Worm (Caenorhabditis elegans) whole organism, L1 larva: ENCODE results near the gene cutl-29.

Source experiments
- F16B12.6 ChIP-seq: fragments of 150-350 bp; optimal IDR thresholded peaks from 2 replicates; lab custom pipeline; 2014; ENCODE audit warnings: missing biosample characterization, missing genetic modification characterization
- Y116A8C.19 ChIP-seq: sonication (generic microtip); optimal IDR thresholded peaks from 2 replicates; lab custom pipeline; 2016; ENCODE audit warnings: missing compliant biosample characterization, missing genetic modification characterization, borderline replicate concordance
- alr-1 ChIP-seq: fragments of 200-800 bp; sonication (Bioruptor generic); optimal IDR thresholded peaks from 2 replicates; lab custom pipeline; 2018; ENCODE audit warnings: borderline replicate concordance, mild to moderate bottlenecking, missing genetic modification characterization, missing compliant biosample characterization
- aly-2 ChIP-seq: fragments of 150-350 bp; optimal IDR thresholded peaks from 2 replicates; lab custom pipeline; 2014; ENCODE audit warnings: missing biosample characterization, missing genetic modification characterization
- ama-1 ChIP-seq: fragments of 150-350 bp; optimal IDR thresholded peaks from 2 replicates; lab custom pipeline; 2014
- blmp-1 ChIP-seq: fragments of 150-350 bp; optimal IDR thresholded peaks from 2 replicates; lab custom pipeline; 2014; ENCODE audit warnings: missing biosample characterization, missing genetic modification characterization
- ceh-8 ChIP-seq: fragments of 200-800 bp; sonication (Bioruptor generic); optimal IDR thresholded peaks from 2 replicates; lab custom pipeline; 2018; ENCODE audit warnings: mild to moderate bottlenecking, missing genetic modification characterization, moderate library complexity, missing compliant biosample characterization
- ceh-82 ChIP-seq, 3 experiments: fragments of 150-350 bp in 1 of 3; sonication (generic microtip) in 2 of 3; optimal IDR thresholded peaks; 2 replicates each; lab custom pipeline; 2014 to 2017; ENCODE audit warnings: missing biosample characterization in 3 of 3, missing genetic modification characterization in 3 of 3
- ceh-88 ChIP-seq: fragments of 200-800 bp; sonication (Bioruptor generic); IDR thresholded peaks from 2 replicates; pipeline ENCODE4 v1.3.6; 2022; ENCODE audit warnings: missing genetic modification characterization, missing compliant biosample characterization
- dpl-1 ChIP-seq, 3 experiments: fragments of 150-350 bp in 2 of 3; sonication (generic microtip) in 1 of 3; optimal IDR thresholded peaks; 2 replicates each; lab custom pipeline; 2014 to 2017; ENCODE audit warnings: missing biosample characterization in 3 of 3, missing genetic modification characterization in 3 of 3, missing genetic modification reagents in 3 of 3
- efl-1 ChIP-seq, 4 experiments: fragments of 150-350 bp; optimal IDR thresholded peaks in 3 of 4; peaks in 1 of 4; 1 replicate in 1 of 4; 2 replicates in 3 of 4; lab custom pipeline; 2014; ENCODE audit warnings: missing biosample characterization in 2 of 4, missing genetic modification characterization in 2 of 4, missing genetic modification reagents in 2 of 4
- elt-2 ChIP-seq: sonication (generic microtip); optimal IDR thresholded peaks from 2 replicates; lab custom pipeline; 2016; ENCODE audit warnings: missing genetic modification characterization, mild to moderate bottlenecking, inconsistent platforms, missing compliant biosample characterization, missing genetic modification reagents
- elt-3 ChIP-seq, 6 experiments: fragments of 150-350 bp in 1 of 6; sonication (generic microtip); optimal IDR thresholded peaks; 2 replicates each; lab custom pipeline; 2017 to 2018; ENCODE audit warnings: missing biosample characterization in 6 of 6, missing genetic modification characterization in 6 of 6, inconsistent platforms in 1 of 6
- fkh-4 ChIP-seq: sonication (generic microtip); optimal IDR thresholded peaks from 2 replicates; lab custom pipeline; 2016; ENCODE audit warnings: missing compliant biosample characterization, missing genetic modification characterization, borderline replicate concordance
- fos-1 ChIP-seq: fragments of 150-350 bp; optimal IDR thresholded peaks from 2 replicates; lab custom pipeline; 2014; ENCODE audit warnings: missing biosample characterization, missing genetic modification characterization
- grh-1 ChIP-seq: fragments of 200-800 bp; sonication (Bioruptor generic); IDR thresholded peaks from 2 replicates; pipeline ENCODE4 v1.3.6; 2022; ENCODE audit warnings: missing genetic modification reagents, missing genetic modification characterization, missing compliant biosample characterization
- hlh-17 ChIP-seq: fragments of 200-800 bp; sonication (Bioruptor generic); optimal IDR thresholded peaks from 2 replicates; lab custom pipeline; 2018; ENCODE audit warnings: missing genetic modification characterization, mild to moderate bottlenecking, missing compliant biosample characterization, moderate library complexity, borderline replicate concordance
- hpl-2 ChIP-seq: fragments of 150-350 bp; optimal IDR thresholded peaks from 2 replicates; lab custom pipeline; 2014; ENCODE audit warnings: missing biosample characterization, missing genetic modification reagents, missing genetic modification characterization
- lin-13 ChIP-seq: fragments of 150-350 bp; optimal IDR thresholded peaks from 2 replicates; lab custom pipeline; 2014; ENCODE audit warnings: missing biosample characterization, missing genetic modification reagents, missing genetic modification characterization
- lin-14 ChIP-seq: fragments of 200-800 bp; sonication (Bioruptor generic); optimal IDR thresholded peaks from 2 replicates; lab custom pipeline; 2018; ENCODE audit warnings: mild to moderate bottlenecking, missing genetic modification characterization, moderate library complexity, missing compliant biosample characterization
- lin-15B ChIP-seq: fragments of 150-350 bp; sonication (generic microtip); optimal IDR thresholded peaks from 3 replicates; lab custom pipeline; 2014; ENCODE audit warnings: missing biosample characterization, missing genetic modification characterization
- lin-35 ChIP-seq, 2 experiments: fragments of 150-350 bp; optimal IDR thresholded peaks; 2 replicates each; lab custom pipeline; 2014; ENCODE audit warnings: missing biosample characterization in 2 of 2, missing genetic modification characterization in 2 of 2, missing genetic modification reagents in 2 of 2
- lin-39 ChIP-seq: fragments of 150-350 bp; optimal IDR thresholded peaks from 2 replicates; lab custom pipeline; 2014; ENCODE audit warnings: missing biosample characterization, missing genetic modification reagents, missing genetic modification characterization
- lir-3 ChIP-seq: sonication (generic microtip); optimal IDR thresholded peaks from 2 replicates; lab custom pipeline; 2016; ENCODE audit warnings: mild to moderate bottlenecking, missing genetic modification characterization, moderate library complexity, missing compliant biosample characterization; ENCODE audit not compliant: poor library complexity
- lsy-2 ChIP-seq, 2 experiments: fragments of 150-350 bp; optimal IDR thresholded peaks; 2 replicates each; lab custom pipeline; 2014; ENCODE audit warnings: missing biosample characterization in 2 of 2, missing genetic modification characterization in 2 of 2
- mdl-1 ChIP-seq, 2 experiments: fragments of 150-350 bp; optimal IDR thresholded peaks; 2 replicates each; lab custom pipeline; 2014 to 2017; ENCODE audit warnings: missing biosample characterization in 2 of 2, missing genetic modification characterization in 2 of 2, inconsistent platforms in 1 of 2
- mef-2 ChIP-seq: fragments of 150-350 bp; optimal IDR thresholded peaks from 2 replicates; lab custom pipeline; 2014; ENCODE audit warnings: missing biosample characterization, missing genetic modification characterization
- mep-1 ChIP-seq: fragments of 150-350 bp; optimal IDR thresholded peaks from 2 replicates; lab custom pipeline; 2014; ENCODE audit warnings: missing biosample characterization, missing genetic modification characterization
- nhr-12 ChIP-seq: sonication (generic microtip); optimal IDR thresholded peaks from 2 replicates; lab custom pipeline; 2017; ENCODE audit warnings: missing biosample characterization, missing genetic modification characterization
- nhr-19 ChIP-seq: fragments of 200-800 bp; sonication (Bioruptor generic); conservative IDR thresholded peaks from 2 replicates; pipeline ENCODE4 v1.3.6; 2022; ENCODE audit warnings: missing genetic modification characterization, missing compliant biosample characterization
- nhr-20 ChIP-seq: sonication (generic microtip); optimal IDR thresholded peaks from 2 replicates; lab custom pipeline; 2016; ENCODE audit warnings: mild to moderate bottlenecking, missing genetic modification characterization, missing compliant biosample characterization
- nhr-28 ChIP-seq: fragments of 150-350 bp; optimal IDR thresholded peaks from 2 replicates; lab custom pipeline; 2014; ENCODE audit warnings: missing biosample characterization, missing genetic modification characterization
- nhr-47 ChIP-seq: sonication (generic microtip); optimal IDR thresholded peaks from 2 replicates; lab custom pipeline; 2016; ENCODE audit warnings: mild to moderate bottlenecking, missing genetic modification characterization, moderate library complexity, missing compliant biosample characterization
- nhr-71 ChIP-seq: sonication (generic microtip); optimal IDR thresholded peaks from 2 replicates; lab custom pipeline; 2016; ENCODE audit warnings: mild to moderate bottlenecking, missing genetic modification characterization, moderate library complexity, missing compliant biosample characterization
- nhr-85 ChIP-seq: sonication (generic microtip); peaks from one replicate; lab custom pipeline; 2016; ENCODE audit warnings: missing genetic modification characterization, inconsistent platforms, missing compliant biosample characterization
- nhr-90 ChIP-seq: sonication (generic microtip); optimal IDR thresholded peaks from 2 replicates; lab custom pipeline; 2016; ENCODE audit warnings: mild to moderate bottlenecking, missing genetic modification characterization, missing compliant biosample characterization; ENCODE audit not compliant: poor library complexity
- pag-3 ChIP-seq: sonication (generic microtip); optimal IDR thresholded peaks from 2 replicates; lab custom pipeline; 2017; ENCODE audit warnings: missing genetic modification characterization, mild to moderate bottlenecking, missing compliant biosample characterization, antibody characterized with exemption, borderline replicate concordance; ENCODE audit not compliant: insufficient read depth
- rnt-1 ChIP-seq: sonication (generic microtip); optimal IDR thresholded peaks from 2 replicates; lab custom pipeline; 2016; ENCODE audit warnings: mild to moderate bottlenecking, missing genetic modification characterization, moderate library complexity, missing compliant biosample characterization
- skn-1 ChIP-seq: fragments of 150-350 bp; optimal IDR thresholded peaks from 2 replicates; lab custom pipeline; 2014; ENCODE audit warnings: missing biosample characterization, missing genetic modification characterization
- snu-23 ChIP-seq: sonication (generic microtip); optimal IDR thresholded peaks from 2 replicates; lab custom pipeline; 2016; ENCODE audit warnings: missing genetic modification characterization, missing compliant biosample characterization
- tbx-2 ChIP-seq: sonication (generic microtip); optimal IDR thresholded peaks from 2 replicates; lab custom pipeline; 2016; ENCODE audit warnings: missing genetic modification characterization, missing compliant biosample characterization
- tlp-1 ChIP-seq: fragments of 150-350 bp; optimal IDR thresholded peaks from 2 replicates; lab custom pipeline; 2014; ENCODE audit warnings: missing biosample characterization, missing genetic modification characterization
- unc-30 ChIP-seq: sonication (generic microtip); optimal IDR thresholded peaks from 2 replicates; lab custom pipeline; 2017; ENCODE audit warnings: missing biosample characterization, missing genetic modification characterization
- unc-86 ChIP-seq: sonication (generic microtip); optimal IDR thresholded peaks from 2 replicates; lab custom pipeline; 2016; ENCODE audit warnings: missing genetic modification characterization, missing compliant biosample characterization
- unc-98 ChIP-seq: fragments of 200-800 bp; sonication (Bioruptor generic); IDR thresholded peaks from 2 replicates; pipeline ENCODE4 v1.3.6; 2022; ENCODE audit warnings: missing genetic modification characterization, missing compliant biosample characterization
- vab-15 ChIP-seq: sonication (generic microtip); optimal IDR thresholded peaks from 2 replicates; lab custom pipeline; 2017; ENCODE audit warnings: missing genotype, mild to moderate bottlenecking, missing genetic modification characterization, missing compliant biosample characterization

cutl-29 gene

ce11 chrX:8238639-8239055 lies 32.2 kb downstream of the cutl-29 start:
- TF ChIP-seq ceh-82 (tag; optimal IDR thresholded peaks at IDR 0.05; lab: Kevin White, UChicago) (no peak), lin-35 (GFP tag; optimal IDR thresholded peaks at IDR 0.05; lab: Kevin White, UChicago) (peak; percentile 31 to 63), lir-3 (tag; lab: Kevin White, UChicago) (peak; percentile 3), lin-13 (GFP tag; lab: Kevin White, UChicago) (peak; percentile 7), nhr-20 (tag; lab: Kevin White, UChicago) (peak; percentile 85), nhr-85 (peak; percentile 98), hpl-2 (no peak), grh-1 (GFP tag; lab: Robert Waterston, UW) (peak; percentile 91), tlp-1 (tag; lab: Kevin White, UChicago) (peak; percentile 38), rnt-1 (tag; lab: Kevin White, UChicago) (no peak), dpl-1 (GFP tag; optimal IDR thresholded peaks at IDR 0.05; lab: Kevin White, UChicago) (peak in 1 of 3 experiments; percentile 23), nhr-90 (tag; lab: Kevin White, UChicago) (peak; percentile 79), nhr-19 (peak; percentile 38; the same call in 1 of the 2 replicates), lin-14 (GFP tag; lab: Kevin White, UChicago) (peak; percentile 84), mdl-1 (tag; optimal IDR thresholded peaks at IDR 0.05; lab: Kevin White, UChicago) (peak in 1 of 2 experiments; percentile 81), nhr-12 (no peak), efl-1 (optimal IDR thresholded peaks at IDR 0.05; lab: Kevin White, UChicago) (peak in 1 of 2 experiments; percentile 26), efl-1 (GFP tag; optimal IDR thresholded peaks at IDR 0.05 in 1 of 2; lab: Kevin White, UChicago) (peak in 1 of 2 experiments; percentile 94), unc-98 (no peak), Y116A8C.19 (tag; lab: Kevin White, UChicago) (no peak), vab-15 (tag; lab: Kevin White, UChicago) (peak; percentile 66), nhr-71 (tag; lab: Kevin White, UChicago) (peak; percentile 80), skn-1 (peak; percentile 35), blmp-1 (tag; lab: Kevin White, UChicago) (peak; percentile 72), lsy-2 (tag; optimal IDR thresholded peaks at IDR 0.05; lab: Kevin White, UChicago) (peak; percentile 17 to 57), pag-3 (peak; percentile 43), ceh-88 (GFP tag; lab: Robert Waterston, UW) (peak; percentile 22; the same call in 1 of the 2 replicates), tbx-2 (peak; percentile 65), fos-1 (tag; lab: Kevin White, UChicago) (no peak), nhr-47 (tag; lab: Kevin White, UChicago) (peak; percentile 54), mep-1 (tag; lab: Kevin White, UChicago) (peak; percentile 15), fkh-4 (tag; lab: Kevin White, UChicago) (no peak), elt-3 (tag; optimal IDR thresholded peaks at IDR 0.05; lab: Kevin White, UChicago) (peak in 2 of 6 experiments; percentile 71 to 92), elt-2 (tag; lab: Kevin White, UChicago) (peak; percentile 83), snu-23 (GFP tag; lab: Kevin White, UChicago) (peak; percentile 84), lin-39 (no peak)
- TF ChIP-seq, all 84 proteins: peak for 26

- TF ChIP-seq elt-3 (tag; optimal IDR thresholded peaks at IDR 0.05; lab: Kevin White, UChicago) = peak in 1 of 6 experiments; percentile 25
- peak in 1 of 2 experiments; percentile 43 for TF ChIP-seq lin-35 (GFP tag; optimal IDR thresholded peaks at IDR 0.05; lab: Kevin White, UChicago)
- no peak for TF ChIP-seq hlh-17 (GFP tag; lab: Kevin White, UChicago)
- no peak for TF ChIP-seq efl-1 (optimal IDR thresholded peaks at IDR 0.05; lab: Kevin White, UChicago)
- TF ChIP-seq efl-1 (GFP tag; optimal IDR thresholded peaks at IDR 0.05 in 1 of 2; lab: Kevin White, UChicago) = no peak
These were observed 34.3 kb downstream of the cutl-29 start for ce11 chrX:8236515-8236914.

ce11 chrX:8235994-8236393 lies 34.8 kb downstream of the cutl-29 start, which contains the start of gene M60.4:
Gene M60.4 (minus strand): TSS chrX:8236314.
- TF ChIP-seq nhr-71 (tag; lab: Kevin White, UChicago) (peak; percentile 94), mef-2 (tag; lab: Kevin White, UChicago) (no peak), unc-98 (no peak), ceh-8 (GFP tag; lab: Kevin White, UChicago) (no peak), rnt-1 (tag; lab: Kevin White, UChicago) (peak; percentile 78), nhr-28 (tag; lab: Kevin White, UChicago) (no peak), nhr-19 (peak; percentile 74), tlp-1 (tag; lab: Kevin White, UChicago) (no peak), lin-39 (no peak), snu-23 (GFP tag; lab: Kevin White, UChicago) (peak; percentile 90), blmp-1 (tag; lab: Kevin White, UChicago) (peak; percentile 57), elt-3 (tag; optimal IDR thresholded peaks at IDR 0.05; lab: Kevin White, UChicago) (peak in 4 of 6 experiments; percentile 71 to 84 (median 77)), ama-1 (lab: Kevin White, UChicago) (no peak), aly-2 (no peak), unc-86 (tag; lab: Kevin White, UChicago) (no peak), lin-15B (no peak), mdl-1 (tag; optimal IDR thresholded peaks at IDR 0.05; lab: Kevin White, UChicago) (peak in 1 of 2 experiments; percentile 95), F16B12.6 (tag; lab: Kevin White, UChicago) (no peak), unc-30 (tag; lab: Kevin White, UChicago) (no peak), alr-1 (tag; lab: Kevin White, UChicago) (no peak), fkh-4 (tag; lab: Kevin White, UChicago) (no peak)
